Fruit fly (Drosophila melanogaster) whole organism, embryonic: ENCODE measurements around the gene CG32459.

ENCODE experiments used
- Abd-B ChIP-seq: fragments of 200-800 bp; sonication (Bioruptor generic); optimal IDR thresholded peaks from 2 replicates; lab custom pipeline; 2018; ENCODE audit warnings: missing biosample characterization, mild to moderate bottlenecking, missing genetic modification characterization, moderate library complexity
- Ada2b ChIP-seq: fragments of 200-800 bp; sonication (Bioruptor generic); IDR thresholded peaks from 2 replicates; pipeline ENCODE4 v1.3.6; 2022; ENCODE audit warnings: missing biosample characterization, missing genetic modification characterization
- Bteb2 ChIP-seq: fragments of 200-800 bp; sonication (Bioruptor generic); optimal IDR thresholded peaks from 2 replicates; lab custom pipeline; 2016; ENCODE audit warnings: missing biosample characterization, missing genetic modification characterization
- CG11560 ChIP-seq: fragments of 200-800 bp; sonication (Bioruptor generic); IDR thresholded peaks from 3 replicates; pipeline ENCODE4 v1.3.6; 2022; ENCODE audit warnings: missing biosample characterization, missing genetic modification characterization
- CG12155 ChIP-seq: fragments of 200-800 bp; sonication (Bioruptor generic); optimal IDR thresholded peaks from 3 replicates; lab custom pipeline; 2016; ENCODE audit warnings: missing biosample characterization, missing genetic modification characterization
- CG12659 ChIP-seq: fragments of 200-800 bp; sonication (Bioruptor generic); optimal IDR thresholded peaks from 3 replicates; lab custom pipeline; 2017; ENCODE audit warnings: mild to moderate bottlenecking, missing biosample characterization, missing genetic modification reagents, missing genetic modification characterization
- CG13123 ChIP-seq: fragments of 200-800 bp; sonication (Bioruptor generic); optimal IDR thresholded peaks from 2 replicates; lab custom pipeline; 2016; ENCODE audit warnings: missing biosample characterization, missing genetic modification characterization
- CG13296 ChIP-seq: fragments of 200-800 bp; sonication (Bioruptor generic); optimal IDR thresholded peaks from 3 replicates; lab custom pipeline; 2018; ENCODE audit warnings: missing biosample characterization, mild to moderate bottlenecking, missing genetic modification characterization
- CG13624 ChIP-seq: fragments of 200-800 bp; sonication (Bioruptor generic); optimal IDR thresholded peaks from 2 replicates; lab custom pipeline; 2016; ENCODE audit warnings: missing biosample characterization, missing genetic modification characterization
- CG14710 ChIP-seq: fragments of 200-800 bp; sonication (Bioruptor generic); optimal IDR thresholded peaks from 3 replicates; lab custom pipeline; 2019; ENCODE audit warnings: missing biosample characterization, mild to moderate bottlenecking, missing genetic modification characterization, moderate library complexity
- CG16813 ChIP-seq: fragments of 200-800 bp; sonication (Bioruptor generic); IDR thresholded peaks from 3 replicates; pipeline ENCODE4 v1.3.6; 2022; ENCODE audit warnings: missing biosample characterization, missing genetic modification characterization; ENCODE audit not compliant: partially characterized antibody
- CG16815 ChIP-seq: fragments of 200-800 bp; sonication (Bioruptor generic); optimal IDR thresholded peaks from 3 replicates; lab custom pipeline; 2017; ENCODE audit warnings: missing biosample characterization, mild to moderate bottlenecking, missing genetic modification characterization
- CG2129 ChIP-seq: fragments of 200-800 bp; sonication (Bioruptor generic); IDR thresholded peaks from 2 replicates; pipeline ENCODE4 v1.3.6; 2022; ENCODE audit warnings: missing biosample characterization, missing genetic modification characterization; ENCODE audit not compliant: partially characterized antibody
- CG2712 ChIP-seq: fragments of 200-800 bp; optimal IDR thresholded peaks from 3 replicates; lab custom pipeline; 2019; ENCODE audit warnings: missing biosample characterization, mild to moderate bottlenecking, missing genetic modification characterization, moderate library complexity
- CG4617 ChIP-seq: fragments of 200-800 bp; sonication (Bioruptor generic); optimal IDR thresholded peaks from 3 replicates; lab custom pipeline; 2016; ENCODE audit warnings: missing biosample characterization, missing genetic modification characterization, borderline replicate concordance
- CG6689 ChIP-seq: fragments of 200-800 bp; sonication (Bioruptor generic); IDR thresholded peaks from 2 replicates; pipeline ENCODE4 v1.3.6; 2022; ENCODE audit warnings: missing biosample characterization, missing genetic modification characterization
- CG6765 ChIP-seq: fragments of 200-800 bp; sonication (Bioruptor generic); optimal IDR thresholded peaks from 3 replicates; lab custom pipeline; 2017; ENCODE audit warnings: missing biosample characterization, mild to moderate bottlenecking, missing genetic modification characterization
- CG6854 ChIP-seq: fragments of 200-800 bp; sonication (Bioruptor generic); optimal IDR thresholded peaks from 3 replicates; lab custom pipeline; 2017; ENCODE audit warnings: missing biosample characterization, mild to moderate bottlenecking, missing genetic modification characterization
- CG7271 ChIP-seq: fragments of 200-800 bp; sonication (Bioruptor generic); optimal IDR thresholded peaks from 2 replicates; lab custom pipeline; 2018; ENCODE audit warnings: missing biosample characterization, mild to moderate bottlenecking, missing genetic modification characterization, moderate library complexity
- CG7372 ChIP-seq: fragments of 200-800 bp; sonication (Bioruptor generic); IDR thresholded peaks from 2 replicates; pipeline ENCODE4 v1.3.6; 2022; ENCODE audit warnings: missing biosample characterization, missing genetic modification characterization
- CG9817 ChIP-seq: fragments of 200-800 bp; sonication (Bioruptor generic); optimal IDR thresholded peaks from 2 replicates; lab custom pipeline; 2018; ENCODE audit warnings: missing biosample characterization, mild to moderate bottlenecking, missing genetic modification characterization, moderate library complexity
- CoRest ChIP-seq: fragments of 200-800 bp; sonication (Bioruptor generic); optimal IDR thresholded peaks from 3 replicates; lab custom pipeline; 2018; ENCODE audit warnings: missing biosample characterization, mild to moderate bottlenecking, missing genetic modification characterization, moderate library complexity
- Dad ChIP-seq: fragments of 200-800 bp; sonication (Bioruptor generic); optimal IDR thresholded peaks from 3 replicates; lab custom pipeline; 2016; ENCODE audit warnings: missing biosample characterization, missing genetic modification characterization
- Dll ChIP-seq: fragments of 200-800 bp; sonication (Bioruptor generic); IDR thresholded peaks from 4 replicates; pipeline ENCODE4 v1.3.6; 2022; ENCODE audit warnings: missing biosample characterization, missing genetic modification characterization; ENCODE audit not compliant: partially characterized antibody
- MESR4 ChIP-seq: fragments of 200-800 bp; sonication (Bioruptor generic); optimal IDR thresholded peaks from 2 replicates; lab custom pipeline; 2018; ENCODE audit warnings: missing biosample characterization, mild to moderate bottlenecking, missing genetic modification characterization, moderate library complexity
- Max ChIP-seq: fragments of 200-800 bp; sonication (Bioruptor generic); optimal IDR thresholded peaks from 2 replicates; lab custom pipeline; 2016; ENCODE audit warnings: missing biosample characterization, mild to moderate bottlenecking, missing genetic modification characterization
- Myb ChIP-seq: fragments of 200-800 bp; sonication (Bioruptor generic); optimal IDR thresholded peaks from 2 replicates; lab custom pipeline; 2016; ENCODE audit warnings: missing biosample characterization, missing genetic modification characterization
- Nf-YB ChIP-seq: fragments of 200-800 bp; sonication (Bioruptor generic); optimal IDR thresholded peaks from 3 replicates; lab custom pipeline; 2019; ENCODE audit warnings: missing biosample characterization, mild to moderate bottlenecking, missing genetic modification characterization, moderate library complexity
- Rfx ChIP-seq: fragments of 200-800 bp; sonication (Bioruptor generic); IDR thresholded peaks from 2 replicates; pipeline ENCODE4 v1.3.6; 2022; ENCODE audit warnings: missing biosample characterization, missing genetic modification characterization
- abd-A ChIP-seq: fragments of 200-800 bp; sonication (Bioruptor generic); optimal IDR thresholded peaks from 3 replicates; lab custom pipeline; 2019; ENCODE audit warnings: missing biosample characterization, mild to moderate bottlenecking, missing genetic modification characterization, moderate library complexity
- ap ChIP-seq: fragments of 200-800 bp; sonication (Bioruptor generic); IDR thresholded peaks from 2 replicates; pipeline ENCODE4 v1.3.6; 2022; ENCODE audit warnings: missing biosample characterization, missing genetic modification characterization
- bab2 ChIP-seq: fragments of 200-800 bp; sonication (Bioruptor generic); optimal IDR thresholded peaks from 2 replicates; lab custom pipeline; 2016; ENCODE audit warnings: missing biosample characterization, missing genetic modification characterization
- ci ChIP-seq: fragments of 200-800 bp; sonication (Bioruptor generic); IDR thresholded peaks from 3 replicates; pipeline ENCODE4 v1.3.6; 2022; ENCODE audit warnings: missing biosample characterization, missing genetic modification characterization
- crc ChIP-seq: fragments of 200-800 bp; sonication (Bioruptor generic); optimal IDR thresholded peaks from 2 replicates; lab custom pipeline; 2016; ENCODE audit warnings: missing biosample characterization, missing genetic modification characterization
- croc ChIP-seq: fragments of 200-800 bp; sonication (Bioruptor generic); conservative IDR thresholded peaks from 3 replicates; pipeline ENCODE4 v1.3.6; 2022; ENCODE audit warnings: missing biosample characterization, missing genetic modification characterization
- emc ChIP-seq: fragments of 200-800 bp; sonication (Bioruptor generic); optimal IDR thresholded peaks from 2 replicates; lab custom pipeline; 2016; ENCODE audit warnings: missing biosample characterization, missing genetic modification characterization
- eve ChIP-seq, 2 experiments: fragments of >200 bp; optimal IDR thresholded peaks; 2 replicates each; lab custom pipeline; 2017; ENCODE audit warnings: missing biosample characterization in 2 of 2, missing genetic modification characterization in 2 of 2
- hbn ChIP-seq: fragments of 200-800 bp; sonication (Bioruptor generic); IDR thresholded peaks from 2 replicates; pipeline ENCODE4 v1.3.6; 2022; ENCODE audit warnings: missing biosample characterization, missing genetic modification characterization; ENCODE audit not compliant: partially characterized antibody
- inv ChIP-seq: fragments of 200-800 bp; sonication (Bioruptor generic); IDR thresholded peaks from 2 replicates; pipeline ENCODE4 v1.3.6; 2022; ENCODE audit warnings: missing biosample characterization, missing genetic modification characterization; ENCODE audit not compliant: partially characterized antibody
- kah ChIP-seq: fragments of 200-800 bp; sonication (Bioruptor generic); optimal IDR thresholded peaks from 2 replicates; lab custom pipeline; 2018; ENCODE audit warnings: missing biosample characterization, mild to moderate bottlenecking, missing genetic modification characterization
- maf-S ChIP-seq: fragments of 200-800 bp; sonication (Bioruptor generic); optimal IDR thresholded peaks from 2 replicates; lab custom pipeline; 2016; ENCODE audit warnings: missing biosample characterization, missing genetic modification characterization
- mam ChIP-seq: fragments of 200-800 bp; sonication (Bioruptor generic); optimal IDR thresholded peaks from 3 replicates; lab custom pipeline; 2016; ENCODE audit warnings: missing biosample characterization, missing genetic modification characterization
- nom ChIP-seq: fragments of 200-800 bp; sonication (Bioruptor generic); optimal IDR thresholded peaks from 2 replicates; lab custom pipeline; 2017; ENCODE audit warnings: missing biosample characterization, missing genetic modification characterization, mild to moderate bottlenecking, moderate library complexity, missing genetic modification reagents
- peb ChIP-seq: fragments of 200-800 bp; sonication (Bioruptor generic); IDR thresholded peaks from 2 replicates; pipeline ENCODE4 v1.3.6; 2022; ENCODE audit warnings: missing biosample characterization, missing genetic modification characterization
- ranshi ChIP-seq: fragments of 200-800 bp; sonication (Bioruptor generic); IDR thresholded peaks from 2 replicates; pipeline ENCODE4 v1.3.6; 2022; ENCODE audit warnings: missing biosample characterization, missing genetic modification characterization
- row ChIP-seq: fragments of 200-800 bp; sonication (Bioruptor generic); IDR thresholded peaks from 3 replicates; pipeline ENCODE4 v1.3.6; 2022; ENCODE audit warnings: missing biosample characterization, missing genetic modification characterization
- salm ChIP-seq: fragments of 200-800 bp; sonication (Bioruptor generic); optimal IDR thresholded peaks from 2 replicates; lab custom pipeline; 2018; ENCODE audit warnings: missing biosample characterization, mild to moderate bottlenecking, missing genetic modification characterization
- scrt ChIP-seq: fragments of 200-800 bp; sonication (Bioruptor generic); optimal IDR thresholded peaks from 2 replicates; lab custom pipeline; 2018; ENCODE audit warnings: missing biosample characterization, mild to moderate bottlenecking, missing genetic modification characterization, moderate library complexity
- sr ChIP-seq: fragments of 200-800 bp; sonication (Bioruptor generic); IDR thresholded peaks from 3 replicates; pipeline ENCODE4 v1.3.6; 2022; ENCODE audit warnings: missing biosample characterization, missing genetic modification characterization
- tin ChIP-seq: fragments of 200-800 bp; sonication (Bioruptor generic); optimal IDR thresholded peaks from 3 replicates; lab custom pipeline; 2016; ENCODE audit warnings: missing biosample characterization, missing genetic modification characterization
- vfl ChIP-seq: fragments of 200-800 bp; sonication (Bioruptor generic); optimal IDR thresholded peaks from 2 replicates; lab custom pipeline; 2016; ENCODE audit warnings: missing biosample characterization, missing genetic modification characterization
- yki ChIP-seq: fragments of >200 bp; optimal IDR thresholded peaks from 3 replicates; lab custom pipeline; 2018

Gene CG32459

dm6 chr3L:22877934-22878333, 22.1 kb upstream of the CG32459 start (continued):
- no peak for TF ChIP-seq CG13624 (GFP tag; lab: Kevin White, UChicago)
- TF ChIP-seq CG12155 = no peak
- TF ChIP-seq CG13296 (GFP tag; lab: Kevin White, UChicago) = no peak
- no peak for TF ChIP-seq CG7372 (GFP tag; lab: Robert Waterston, UW)
- TF ChIP-seq yki = no peak
- no peak for TF ChIP-seq salm (tag; lab: Kevin White, UChicago)
- no peak for TF ChIP-seq Ada2b
- TF ChIP-seq maf-S (GFP tag; lab: Kevin White, UChicago) = no peak
- no peak for TF ChIP-seq sr
- no peak for TF ChIP-seq CG2129
- TF ChIP-seq Abd-B (GFP tag; lab: Kevin White, UChicago) = no peak
- no peak for TF ChIP-seq ap (GFP tag; lab: Robert Waterston, UW)
- no peak for TF ChIP-seq bab2 (GFP tag; lab: Kevin White, UChicago)
- no peak for TF ChIP-seq CG16815 (GFP tag; lab: Kevin White, UChicago)
- no peak for TF ChIP-seq CG13123 (GFP tag; lab: Kevin White, UChicago)
- peak; percentile 0 for TF ChIP-seq CG7271 (tag; lab: Kevin White, UChicago)
- peak; percentile 88 for TF ChIP-seq Nf-YB
- no peak for TF ChIP-seq CG2712
- no peak for TF ChIP-seq CG12659 (GFP tag; lab: Kevin White, UChicago)
- TF ChIP-seq CG6689 = no peak
- no peak for TF ChIP-seq CG11560 (tag; lab: Robert Waterston, UW)
- peak; percentile 37 for TF ChIP-seq nom (GFP tag; lab: Kevin White, UChicago)
- TF ChIP-seq Rfx = no peak
- TF ChIP-seq row (GFP tag; lab: Robert Waterston, UW) = no peak
- no peak for TF ChIP-seq CG6765 (GFP tag; lab: Kevin White, UChicago)
- TF ChIP-seq MESR4 (GFP tag; lab: Kevin White, UChicago) = peak; percentile 58
- no peak for TF ChIP-seq emc (GFP tag; lab: Kevin White, UChicago)
- TF ChIP-seq Dad (GFP tag; lab: Kevin White, UChicago) = no peak
- no peak for TF ChIP-seq peb
- no peak for TF ChIP-seq abd-A (tag; lab: Kevin White, UChicago)
- TF ChIP-seq CG6854 (GFP tag; lab: Kevin White, UChicago) = no peak
- no peak for TF ChIP-seq Bteb2 (GFP tag; lab: Kevin White, UChicago)
- TF ChIP-seq ranshi (GFP tag; lab: Robert Waterston, UW) = no peak
- TF ChIP-seq hbn (GFP tag; lab: Robert Waterston, UW) = no peak
- TF ChIP-seq vfl = no peak
- no peak for TF ChIP-seq scrt (GFP tag; lab: Kevin White, UChicago)
- TF ChIP-seq crc (GFP tag; lab: Kevin White, UChicago) = no peak
- TF ChIP-seq CG9817 (tag; lab: Kevin White, UChicago) = no peak
- TF ChIP-seq ci = no peak
- peak; percentile 29 for TF ChIP-seq Myb (GFP tag; lab: Kevin White, UChicago)
- TF ChIP-seq inv (GFP tag; lab: Robert Waterston, UW) = no peak
- TF ChIP-seq Dll (GFP tag; lab: Robert Waterston, UW) = no peak
- TF ChIP-seq CG16813 = no peak
- TF ChIP-seq CG14710 (tag; lab: Kevin White, UChicago) = peak; percentile 96
- TF ChIP-seq CG4617 (GFP tag; lab: Kevin White, UChicago) = peak; percentile 15
- TF ChIP-seq tin = no peak
- no peak for TF ChIP-seq eve (GFP tag; optimal IDR thresholded peaks at IDR 0.05; lab: Kevin White, UChicago)
- no peak for TF ChIP-seq croc
- no peak for TF ChIP-seq CoRest (tag; lab: Kevin White, UChicago)
- TF ChIP-seq kah (GFP tag; lab: Kevin White, UChicago) = no peak
- TF ChIP-seq Max (GFP tag; lab: Kevin White, UChicago) = no peak
- no peak for TF ChIP-seq mam
